Worm (Caenorhabditis elegans) whole organism, L3 larva: ENCODE data around the gene R03G8.3.

Experiments used
- R02D3.7 ChIP-seq: fragments of 150-350 bp; optimal IDR thresholded peaks from 2 replicates; lab custom pipeline; 2014; ENCODE audit warnings: missing biosample characterization, missing genetic modification characterization
- ZK546.5 ChIP-seq: sonication (generic microtip); optimal IDR thresholded peaks from 2 replicates; lab custom pipeline; 2017; ENCODE audit warnings: missing biosample characterization, missing genetic modification characterization
- aly-2 ChIP-seq: fragments of 150-350 bp; optimal IDR thresholded peaks from 2 replicates; lab custom pipeline; 2014; ENCODE audit warnings: missing biosample characterization, missing genetic modification characterization
- ama-1 ChIP-seq: fragments of 150-350 bp; optimal IDR thresholded peaks from 2 replicates; lab custom pipeline; 2018
- ceh-16 ChIP-seq: sonication (generic microtip); optimal IDR thresholded peaks from 2 replicates; lab custom pipeline; 2017; ENCODE audit warnings: missing biosample characterization, missing genetic modification characterization
- ceh-9 ChIP-seq: sonication (generic microtip); optimal IDR thresholded peaks from 2 replicates; lab custom pipeline; 2018; ENCODE audit warnings: missing biosample characterization, missing genetic modification characterization
- egl-5 ChIP-seq: fragments of 150-350 bp; optimal IDR thresholded peaks from 2 replicates; lab custom pipeline; 2017; ENCODE audit warnings: missing biosample characterization, missing genetic modification reagents, missing genetic modification characterization, inconsistent platforms
- elt-1 ChIP-seq: fragments of 150-350 bp; optimal IDR thresholded peaks from 2 replicates; lab custom pipeline; 2014; ENCODE audit warnings: missing biosample characterization, missing genetic modification characterization
- elt-2 ChIP-seq: sonication (generic microtip); optimal IDR thresholded peaks from 2 replicates; lab custom pipeline; 2016; ENCODE audit warnings: missing genetic modification reagents, mild to moderate bottlenecking, missing genetic modification characterization, missing compliant biosample characterization
- elt-3 ChIP-seq, 3 experiments: fragments of 150-350 bp in 1 of 3; sonication (generic microtip) in 2 of 3; optimal IDR thresholded peaks; 2 replicates in 2 of 3; 4 replicates in 1 of 3; lab custom pipeline; 2014 to 2017; ENCODE audit warnings: missing biosample characterization in 3 of 3, missing genetic modification characterization in 3 of 3
- eor-1 ChIP-seq, 2 experiments: fragments of 150-350 bp; optimal IDR thresholded peaks; 2 replicates each; lab custom pipeline; 2014 to 2018; ENCODE audit warnings: missing biosample characterization in 2 of 2, missing genetic modification characterization in 2 of 2
- fkh-10 ChIP-seq: sonication (generic microtip); optimal IDR thresholded peaks from 2 replicates; lab custom pipeline; 2017; ENCODE audit warnings: missing biosample characterization, missing genetic modification reagents, missing genetic modification characterization
- jun-1 ChIP-seq: fragments of 150-350 bp; optimal IDR thresholded peaks from 2 replicates; lab custom pipeline; 2014; ENCODE audit warnings: missing biosample characterization, missing genetic modification reagents, missing genetic modification characterization
- lin-15B ChIP-seq: fragments of 150-350 bp; optimal IDR thresholded peaks from 2 replicates; lab custom pipeline; 2014; ENCODE audit warnings: missing biosample characterization, missing genetic modification characterization
- lin-39 ChIP-seq: fragments of 150-350 bp; optimal IDR thresholded peaks from 2 replicates; lab custom pipeline; 2018; ENCODE audit warnings: missing biosample characterization, missing genetic modification reagents, missing genetic modification characterization
- mml-1 ChIP-seq: fragments of 150-350 bp; sonication (generic microtip); optimal IDR thresholded peaks from 3 replicates; lab custom pipeline; 2014; ENCODE audit warnings: missing biosample characterization, missing genetic modification characterization
- nhr-11 ChIP-seq: fragments of 150-350 bp; optimal IDR thresholded peaks from 2 replicates; lab custom pipeline; 2014; ENCODE audit warnings: missing biosample characterization, missing genetic modification characterization
- nhr-12 ChIP-seq: fragments of 150-350 bp; optimal IDR thresholded peaks from 2 replicates; lab custom pipeline; 2014; ENCODE audit warnings: missing biosample characterization, missing genetic modification characterization
- nhr-23 ChIP-seq: fragments of 150-350 bp; optimal IDR thresholded peaks from 2 replicates; lab custom pipeline; 2014; ENCODE audit warnings: missing biosample characterization, missing genetic modification reagents, missing genetic modification characterization
- nhr-25 ChIP-seq: sonication (generic microtip); optimal IDR thresholded peaks from 2 replicates; lab custom pipeline; 2017; ENCODE audit warnings: missing biosample characterization, missing genetic modification characterization
- nhr-28 ChIP-seq: fragments of 150-350 bp; optimal IDR thresholded peaks from 2 replicates; lab custom pipeline; 2014; ENCODE audit warnings: missing biosample characterization, missing genetic modification characterization
- nhr-43 ChIP-seq: sonication (generic microtip); optimal IDR thresholded peaks from 2 replicates; lab custom pipeline; 2016; ENCODE audit warnings: mild to moderate bottlenecking, missing genetic modification characterization, missing compliant biosample characterization; ENCODE audit not compliant: poor library complexity, severe bottlenecking
- nhr-67 ChIP-seq: fragments of 150-350 bp; optimal IDR thresholded peaks from 2 replicates; lab custom pipeline; 2014; ENCODE audit warnings: missing biosample characterization, missing genetic modification characterization
- nhr-76 ChIP-seq: fragments of 150-350 bp; sonication (generic microtip); optimal IDR thresholded peaks from 5 replicates; lab custom pipeline; 2014; ENCODE audit warnings: missing biosample characterization, missing genetic modification characterization
- pha-4 ChIP-seq: fragments of 150-350 bp; optimal IDR thresholded peaks from 2 replicates; lab custom pipeline; 2014; ENCODE audit warnings: missing biosample characterization, missing genetic modification reagents, missing genetic modification characterization
- pqm-1 ChIP-seq: fragments of 150-350 bp; optimal IDR thresholded peaks from 2 replicates; lab custom pipeline; 2017; ENCODE audit warnings: missing biosample characterization, missing genetic modification characterization, inconsistent platforms
- sea-2 ChIP-seq: fragments of 150-350 bp; sonication (generic microtip); optimal IDR thresholded peaks from 4 replicates; lab custom pipeline; 2014; ENCODE audit warnings: missing biosample characterization, missing genetic modification reagents, missing genetic modification characterization
- skn-1 ChIP-seq: fragments of 150-350 bp; optimal IDR thresholded peaks from 2 replicates; lab custom pipeline; 2014; ENCODE audit warnings: missing biosample characterization, missing genetic modification characterization
- snpc-4 ChIP-seq: fragments of 150-350 bp; optimal IDR thresholded peaks from 2 replicates; lab custom pipeline; 2014; ENCODE audit warnings: missing biosample characterization, missing genetic modification characterization
- tbx-2 ChIP-seq: sonication (generic microtip); optimal IDR thresholded peaks from 2 replicates; lab custom pipeline; 2016; ENCODE audit warnings: mild to moderate bottlenecking, missing genetic modification characterization, missing compliant biosample characterization
- unc-62 ChIP-seq: fragments of 150-350 bp; sonication (generic microtip); optimal IDR thresholded peaks from 4 replicates; lab custom pipeline; 2014; ENCODE audit warnings: missing biosample characterization, missing genetic modification reagents, missing genetic modification characterization
- ztf-4 ChIP-seq: fragments of 150-350 bp; optimal IDR thresholded peaks from 2 replicates; lab custom pipeline; 2014; ENCODE audit warnings: missing biosample characterization, missing genetic modification characterization

R03G8.3 gene

DNA sequence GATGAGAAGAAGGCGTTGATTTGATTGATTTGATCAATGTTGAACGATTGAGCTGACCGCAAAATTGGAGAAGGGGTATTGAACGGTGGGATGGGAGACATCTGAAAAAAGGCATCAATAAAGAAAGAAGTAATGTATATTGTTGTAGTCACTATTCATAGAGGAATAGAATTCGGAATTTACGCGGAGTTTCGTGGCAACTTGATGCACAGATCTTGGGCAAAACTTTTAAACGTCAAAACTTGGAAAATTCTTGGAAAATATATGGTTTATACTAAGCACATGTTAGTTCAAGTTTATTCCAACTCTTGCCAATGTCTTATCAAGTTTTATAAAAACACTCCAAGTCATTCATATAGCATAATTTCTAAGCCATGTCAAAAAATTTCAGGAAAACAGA is 35.7 kb downstream of the R03G8.3 start, which contains the start of gene F17H10.4:
Gene F17H10.4, minus strand, starts transcription at position 101 of the 400 bp plus-strand sequence.
- TF ChIP-seq nhr-67 (no peak), elt-2 (tag; lab: Kevin White, UChicago) (no peak), ZK546.5 (tag; lab: Kevin White, UChicago) (no peak), sea-2 (GFP tag; lab: Kevin White, UChicago) (no peak), unc-62 (GFP tag; lab: Kevin White, UChicago) (no peak), ztf-4 (tag; lab: Kevin White, UChicago) (no peak), R02D3.7 (tag; lab: Kevin White, UChicago) (no peak), aly-2 (no peak), jun-1 (tag; lab: Kevin White, UChicago) (no peak), nhr-76 (tag; lab: Kevin White, UChicago) (no peak), nhr-28 (tag; lab: Kevin White, UChicago) (no peak), egl-5 (tag; lab: Kevin White, UChicago) (no peak), ceh-9 (tag; lab: Kevin White, UChicago) (no peak)

DNA sequence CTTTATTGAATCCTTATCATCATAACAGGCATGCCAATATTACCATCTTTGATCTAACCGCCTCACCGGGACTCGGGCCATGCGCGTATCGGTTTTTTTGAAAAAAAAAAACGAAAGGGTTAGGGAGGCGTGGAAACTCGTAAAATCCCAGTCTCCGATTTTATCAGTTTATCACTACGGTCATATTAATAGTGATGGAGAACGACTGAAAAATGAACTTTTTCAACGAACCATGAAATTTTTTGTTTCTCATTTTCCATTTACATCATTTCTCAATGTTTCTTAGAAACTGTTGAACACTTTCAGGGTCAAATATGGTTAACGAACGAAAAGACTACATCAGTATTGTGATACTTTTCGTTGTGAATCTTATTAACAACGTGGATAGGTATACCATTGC is 39.2 kb downstream of the R03G8.3 start, which contains the start of gene spin-3:
Gene spin-3, plus strand, starts transcription at position 301 of the 400 bp plus-strand sequence.
- TF ChIP-seq ceh-16 (tag; lab: Kevin White, UChicago) (no peak), elt-2 (tag; lab: Kevin White, UChicago) (peak; percentile 21)
- TF ChIP-seq, all 47 proteins: peak for 1

DNA sequence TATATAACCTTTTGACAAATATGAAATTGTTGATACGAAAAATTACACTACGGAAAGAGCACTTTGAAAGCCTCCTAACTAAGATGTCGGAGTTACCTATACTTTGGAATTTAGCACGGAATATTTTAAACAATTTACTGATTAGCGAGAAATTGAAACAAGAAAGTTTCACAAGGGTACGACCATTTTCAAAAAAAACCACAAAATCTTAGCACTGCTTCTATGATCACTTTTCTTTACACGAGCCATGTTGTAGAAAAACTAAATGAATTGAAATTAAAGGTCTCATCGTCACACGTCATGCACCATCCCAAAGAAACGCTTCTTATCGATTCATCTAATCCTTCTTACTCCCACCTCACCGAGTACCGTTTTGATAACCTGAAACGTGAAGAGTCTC is 44.0 kb downstream of the R03G8.3 start, which contains the start of gene F09A5.2:
Gene F09A5.2, plus strand, starts transcription at position 301 of the 400 bp plus-strand sequence.
- TF ChIP-seq egl-5 (tag; lab: Kevin White, UChicago): no peak
- no peak for TF ChIP-seq nhr-67
- TF ChIP-seq snpc-4: no peak
- TF ChIP-seq mml-1 (tag; lab: Kevin White, UChicago): no peak
- no peak for TF ChIP-seq nhr-43 (tag; lab: Kevin White, UChicago)
- TF ChIP-seq lin-15B (tag; lab: Kevin White, UChicago): no peak
- no peak for TF ChIP-seq nhr-12
- TF ChIP-seq elt-2 (tag; lab: Kevin White, UChicago): no peak
- no peak for TF ChIP-seq aly-2
- no peak for TF ChIP-seq pha-4

DNA sequence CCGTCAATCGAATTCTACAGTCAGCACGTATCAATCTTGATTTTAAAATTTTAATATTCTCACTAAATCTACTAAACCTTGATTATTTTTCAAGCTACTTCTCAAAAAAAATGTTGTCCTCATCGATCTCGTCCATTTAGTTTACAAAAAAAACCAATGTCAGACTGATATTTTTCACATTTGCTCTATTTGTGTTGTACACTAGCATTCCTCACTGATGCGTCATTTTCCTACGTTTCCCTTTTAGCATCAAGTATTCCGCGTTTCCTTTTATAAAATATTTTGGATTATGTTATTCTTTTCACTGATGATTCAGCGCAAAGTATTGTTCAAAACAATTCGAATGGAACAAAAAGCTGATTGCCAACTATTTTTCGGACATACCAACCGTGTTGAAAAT is 48.7 kb downstream of the R03G8.3 start, which contains the start of gene ttr-34:
Gene ttr-34, plus strand, starts transcription at position 301 of the 400 bp plus-strand sequence.
- no peak for TF ChIP-seq pha-4
- TF ChIP-seq lin-39 (tag; lab: Kevin White, UChicago): no peak
- TF ChIP-seq eor-1 (tag; optimal IDR thresholded peaks at IDR 0.05; lab: Kevin White, UChicago): no peak

DNA sequence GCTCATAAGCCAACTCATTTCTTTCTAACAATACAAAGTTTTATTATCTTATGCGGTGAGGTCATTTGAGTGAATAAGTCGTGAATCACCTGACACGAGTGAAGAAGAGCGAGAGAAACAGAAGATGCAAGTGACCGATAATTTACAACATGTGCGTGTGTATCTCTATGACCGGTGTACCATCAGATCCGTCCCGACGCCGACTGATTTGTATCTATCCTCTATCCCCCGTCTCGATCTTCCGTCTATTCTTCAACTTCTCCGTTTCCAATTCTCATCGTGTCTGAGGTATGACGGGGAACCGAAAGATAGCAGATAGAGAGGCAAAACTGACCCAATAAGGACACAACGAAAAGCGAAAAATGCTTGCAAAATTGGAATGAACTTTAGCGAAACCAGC is 50.7 kb downstream of the R03G8.3 start, which contains the start of gene F09A5.3:
Gene F09A5.3, plus strand, starts transcription at position 162 of the 400 bp plus-strand sequence.
- TF ChIP-seq elt-2 (tag; lab: Kevin White, UChicago) (peak; percentile 9), ceh-9 (tag; lab: Kevin White, UChicago) (no peak), unc-62 (GFP tag; lab: Kevin White, UChicago) (peak; percentile 17), fkh-10 (GFP tag; lab: Kevin White, UChicago) (no peak), nhr-25 (tag; lab: Kevin White, UChicago) (peak; percentile 92), nhr-23 (tag; lab: Kevin White, UChicago) (peak; percentile 87), jun-1 (tag; lab: Kevin White, UChicago) (peak; percentile 35), elt-1 (tag; lab: Kevin White, UChicago) (peak; percentile 97), nhr-12 (no peak), skn-1 (tag; lab: Kevin White, UChicago) (no peak), nhr-11 (tag; lab: Kevin White, UChicago) (no peak), nhr-43 (tag; lab: Kevin White, UChicago) (peak; percentile 6), tbx-2 (no peak), elt-3 (tag; optimal IDR thresholded peaks at IDR 0.05; lab: Kevin White, UChicago) (peak in 1 of 3 experiments; percentile 19), pqm-1 (peak; percentile 10)

DNA sequence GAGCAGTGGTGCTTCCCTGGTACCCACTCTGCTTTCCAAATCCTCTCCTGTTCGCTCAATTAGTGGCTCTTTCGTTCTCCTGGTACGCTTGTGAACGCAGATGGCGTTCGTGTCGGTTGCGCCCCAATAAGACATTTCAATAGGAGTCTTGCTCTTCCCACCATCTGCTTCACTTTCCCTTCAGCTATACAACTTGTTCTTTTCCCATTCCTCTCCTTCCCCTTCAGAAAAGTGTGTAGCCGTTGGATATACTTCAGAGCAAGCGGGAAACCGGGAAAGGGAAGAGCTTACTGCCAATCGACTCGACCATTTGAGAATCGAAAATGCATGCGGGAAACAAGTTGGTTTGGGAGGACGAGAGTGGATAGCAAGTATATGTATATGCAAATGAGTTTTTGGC is 52.5 kb downstream of the R03G8.3 start:
- TF ChIP-seq ama-1 (lab: Kevin White, UChicago): peak; percentile 38
- no peak for TF ChIP-seq aly-2
